Fruit fly (Drosophila melanogaster) whole organism, adult: Measurements from ENCODE around the gene Plp.
A peak's percentile ranks its signal among the peaks of the same experiment; 100 is the strongest.

Experiments used
- CG12768 ChIP-seq: fragments of 200-800 bp; sonication (Bioruptor generic); optimal IDR thresholded peaks from 2 replicates; lab custom pipeline; 2017; ENCODE audit warnings: missing biosample characterization, missing genetic modification characterization, mild to moderate bottlenecking, moderate library complexity, missing genetic modification reagents
- CG5204 ChIP-seq: fragments of 200-800 bp; sonication (Bioruptor generic); optimal IDR thresholded peaks from 2 replicates; lab custom pipeline; 2016; ENCODE audit warnings: missing biosample characterization, missing genetic modification characterization
- bab1 ChIP-seq: fragments of 200-800 bp; sonication (Bioruptor generic); optimal IDR thresholded peaks from 3 replicates; lab custom pipeline; 2019; ENCODE audit warnings: missing biosample characterization, mild to moderate bottlenecking, missing genetic modification characterization, moderate library complexity
- cnc ChIP-seq, 2 experiments: fragments of >200 bp; optimal IDR thresholded peaks; 2 replicates each; lab custom pipeline; 2017
- kay ChIP-seq: fragments of 200-800 bp; sonication (Bioruptor generic); peaks from one replicate; lab custom pipeline; 2016; ENCODE audit warnings: missing biosample characterization, missing genetic modification characterization, borderline replicate concordance
- ovo ChIP-seq: fragments of 200-800 bp; sonication (Bioruptor generic); optimal IDR thresholded peaks from 2 replicates; lab custom pipeline; 2016; ENCODE audit warnings: missing biosample characterization, missing genetic modification characterization
- pad ChIP-seq: fragments of 200-800 bp; sonication (Bioruptor generic); optimal IDR thresholded peaks from 3 replicates; lab custom pipeline; 2017; ENCODE audit warnings: missing biosample characterization, missing genetic modification characterization, mild to moderate bottlenecking, moderate library complexity, missing genetic modification reagents
- tj ChIP-seq: fragments of 200-800 bp; sonication (Bioruptor generic); optimal IDR thresholded peaks from 3 replicates; lab custom pipeline; 2017; ENCODE audit warnings: missing biosample characterization, mild to moderate bottlenecking, missing genetic modification characterization, moderate library complexity

DNA sequence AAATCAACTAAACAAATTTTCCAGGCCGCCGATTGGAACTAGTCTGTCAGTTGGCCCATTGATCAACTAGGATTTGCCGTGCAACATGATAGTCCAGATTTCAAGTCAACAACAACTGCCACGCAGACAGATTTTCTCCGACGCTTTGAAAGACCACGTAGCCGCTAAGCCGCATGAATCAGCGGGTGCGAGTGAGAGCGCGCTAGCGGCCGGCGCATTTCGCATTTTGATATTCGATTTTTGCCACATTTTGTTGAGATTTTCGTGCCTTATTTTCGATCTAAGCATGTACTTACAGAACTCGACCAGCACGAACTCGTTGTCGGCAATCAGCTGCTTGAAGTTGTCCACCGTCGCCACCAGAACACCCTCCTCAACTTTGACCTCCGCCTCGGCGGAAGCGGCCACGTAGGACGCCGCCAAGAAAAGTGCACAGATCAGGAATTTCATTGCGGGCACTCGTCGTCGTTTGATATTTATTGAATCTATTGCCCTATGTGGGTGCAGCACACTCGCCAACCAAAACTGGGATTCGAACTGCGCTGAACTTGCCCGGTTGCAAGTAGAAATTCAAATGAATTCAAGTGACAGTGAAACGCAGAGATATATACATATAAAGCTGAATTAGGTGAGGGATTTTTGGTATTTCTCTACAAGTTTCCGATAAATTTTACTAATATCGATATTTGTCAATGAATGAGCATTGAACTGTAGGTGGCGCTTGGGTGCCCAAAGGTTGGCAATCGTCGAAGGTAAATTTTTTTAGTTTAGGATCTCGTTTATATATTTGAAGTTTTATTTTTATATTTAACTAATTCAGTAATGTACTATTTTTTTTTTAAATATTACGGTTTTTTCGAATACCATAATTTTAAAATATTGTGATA is 47.7 kb upstream of the Plp start, which contains the start of gene Pdi:
- TF ChIP-seq tj (GFP tag; lab: Kevin White, UChicago) (peak; percentile 77), cnc (optimal IDR thresholded peaks at IDR 0.05; lab: Kevin White, UChicago) (no peak), CG5204 (no peak), bab1 (GFP tag; lab: Kevin White, UChicago) (peak; percentile 81), pad (GFP tag; lab: Kevin White, UChicago) (no peak), ovo (GFP tag; lab: Kevin White, UChicago) (no peak), CG12768 (GFP tag; lab: Kevin White, UChicago) (peak; percentile 34), kay (peak; percentile 28)
